Fruit fly (Drosophila melanogaster) whole organism, wandering third instar larva: Measurements from ENCODE around the gene Prp3.

Source experiments
- Abd-B ChIP-seq: fragments of >200 bp; optimal IDR thresholded peaks from 2 replicates; lab custom pipeline; 2017; ENCODE audit warnings: missing biosample characterization, missing genetic modification characterization
- CG32264 ChIP-seq: fragments of 200-800 bp; sonication (Bioruptor generic); optimal IDR thresholded peaks from 2 replicates; lab custom pipeline; 2016; ENCODE audit warnings: missing biosample characterization, missing genetic modification characterization
- CG9705 ChIP-seq: fragments of 200-800 bp; sonication (Bioruptor generic); optimal IDR thresholded peaks from 2 replicates; lab custom pipeline; 2018; ENCODE audit warnings: missing biosample characterization, mild to moderate bottlenecking, missing genetic modification characterization
- CrebA ChIP-seq: fragments of 200-800 bp; sonication (Bioruptor generic); optimal IDR thresholded peaks from 2 replicates; lab custom pipeline; 2016; ENCODE audit warnings: missing biosample characterization, mild to moderate bottlenecking, missing genetic modification characterization, borderline replicate concordance
- Dfd ChIP-seq: fragments of >200 bp; optimal IDR thresholded peaks from 2 replicates; lab custom pipeline; 2017; ENCODE audit warnings: missing biosample characterization, missing genetic modification characterization
- Dif ChIP-seq: fragments of 200-275, 200-300 bp; sonication (Bioruptor generic); optimal IDR thresholded peaks from 2 replicates; lab custom pipeline; 2018; ENCODE audit warnings: missing biosample characterization, missing genetic modification characterization; ENCODE audit not compliant: partially characterized antibody
- GATAd ChIP-seq: sonication (Bioruptor generic); optimal IDR thresholded peaks from 2 replicates; lab custom pipeline; 2016; ENCODE audit warnings: missing biosample characterization, missing genetic modification characterization
- HLH106 ChIP-seq: fragments of 200-800 bp; optimal IDR thresholded peaks from 3 replicates; lab custom pipeline; 2019; ENCODE audit warnings: missing biosample characterization, mild to moderate bottlenecking, missing genetic modification characterization, moderate library complexity
- Hnf4 ChIP-seq: fragments of 200-800 bp; sonication (Bioruptor generic); optimal IDR thresholded peaks from 2 replicates; lab custom pipeline; 2016; ENCODE audit warnings: missing biosample characterization, mild to moderate bottlenecking, missing genetic modification characterization
- Hr78 ChIP-seq: fragments of >200 bp; optimal IDR thresholded peaks from 2 replicates; lab custom pipeline; 2017; ENCODE audit warnings: missing biosample characterization, missing genetic modification characterization
- Hr83 ChIP-seq: fragments of 200-300 bp; sonication (Bioruptor generic); optimal IDR thresholded peaks from 2 replicates; lab custom pipeline; 2016; ENCODE audit warnings: missing biosample characterization, mild to moderate bottlenecking, missing genetic modification characterization, moderate library complexity; ENCODE audit not compliant: poor library complexity, severe bottlenecking
- Jra ChIP-seq: sonication (Bioruptor generic); optimal IDR thresholded peaks from 2 replicates; lab custom pipeline; 2016; ENCODE audit warnings: missing biosample characterization, missing genetic modification characterization
- Mio ChIP-seq: sonication (Bioruptor generic); optimal IDR thresholded peaks from 2 replicates; lab custom pipeline; 2016; ENCODE audit warnings: missing biosample characterization, missing genetic modification characterization
- Myc ChIP-seq: fragments of >200 bp; optimal IDR thresholded peaks from 2 replicates; lab custom pipeline; 2017
- N ChIP-seq: fragments of >200 bp; optimal IDR thresholded peaks from 2 replicates; lab custom pipeline; 2018; ENCODE audit warnings: missing biosample characterization, missing external identifiers, missing genetic modification characterization
- OdsH ChIP-seq: fragments of 200-800 bp; sonication (Bioruptor generic); optimal IDR thresholded peaks from 2 replicates; lab custom pipeline; 2016; ENCODE audit warnings: missing biosample characterization, mild to moderate bottlenecking, missing genetic modification characterization
- Rel ChIP-seq, 2 experiments: fragments of 200-800 bp; sonication (Bioruptor generic) in 1 of 2; optimal IDR thresholded peaks; 2 replicates in 1 of 2; 3 replicates in 1 of 2; lab custom pipeline; 2016 to 2019; ENCODE audit warnings: mild to moderate bottlenecking in 2 of 2, missing biosample characterization in 2 of 2, missing genetic modification characterization in 2 of 2, moderate library complexity in 1 of 2
- Sp1 ChIP-seq: fragments of 200-800 bp; sonication (Bioruptor generic); optimal IDR thresholded peaks from 3 replicates; lab custom pipeline; 2019; ENCODE audit warnings: missing biosample characterization, mild to moderate bottlenecking, missing genetic modification characterization, moderate library complexity
- Vsx2 ChIP-seq: fragments of 200-300, 225-300 bp; sonication (Bioruptor generic); optimal IDR thresholded peaks from 2 replicates; lab custom pipeline; 2018; ENCODE audit warnings: missing biosample characterization, missing genetic modification characterization; ENCODE audit not compliant: partially characterized antibody
- br ChIP-seq: fragments of 200-800 bp; sonication (Bioruptor generic); optimal IDR thresholded peaks from 2 replicates; lab custom pipeline; 2016; ENCODE audit warnings: missing biosample characterization, missing genetic modification characterization
- brk ChIP-seq: fragments of 200-800 bp; sonication (Bioruptor generic); optimal IDR thresholded peaks from 2 replicates; lab custom pipeline; 2016; ENCODE audit warnings: missing biosample characterization, mild to moderate bottlenecking, missing genetic modification characterization
- dl ChIP-seq, 2 experiments: fragments of 175-275, 200-275 bp in 1 of 2; fragments of 200-275 bp in 1 of 2; sonication (Bioruptor generic); optimal IDR thresholded peaks; lab custom pipeline; 2018; ENCODE audit warnings: mild to moderate bottlenecking in 2 of 2, missing biosample characterization in 2 of 2, missing genetic modification characterization in 2 of 2, moderate library complexity in 2 of 2; ENCODE audit not compliant: partially characterized antibody in 2 of 2, insufficient read depth in 1 of 2
- dmrt93B ChIP-seq: fragments of 200-800 bp; sonication (Bioruptor generic); optimal IDR thresholded peaks from 2 replicates; lab custom pipeline; 2018; ENCODE audit warnings: missing biosample characterization, mild to moderate bottlenecking, missing genetic modification characterization
- dsf ChIP-seq: sonication (Bioruptor generic); optimal IDR thresholded peaks from 2 replicates; lab custom pipeline; 2016; ENCODE audit warnings: missing biosample characterization, missing genetic modification characterization, borderline replicate concordance
- ey ChIP-seq: fragments of 200-800 bp; sonication (Bioruptor generic); optimal IDR thresholded peaks from 2 replicates; lab custom pipeline; 2016; ENCODE audit warnings: missing biosample characterization, missing genetic modification characterization
- foxo ChIP-seq, 2 experiments: fragments of 200-800 bp; sonication (Bioruptor generic); optimal IDR thresholded peaks; 2 replicates in 1 of 2; 3 replicates in 1 of 2; lab custom pipeline; 2016 to 2017; ENCODE audit warnings: missing biosample characterization in 2 of 2, missing genetic modification characterization in 2 of 2
- fru ChIP-seq: fragments of 200-800 bp; sonication (Bioruptor generic); optimal IDR thresholded peaks from 3 replicates; lab custom pipeline; 2016; ENCODE audit warnings: missing biosample characterization, mild to moderate bottlenecking, missing genetic modification characterization
- h ChIP-seq: fragments of 200-800 bp; sonication (Bioruptor generic); optimal IDR thresholded peaks from 3 replicates; lab custom pipeline; 2016; ENCODE audit warnings: missing biosample characterization, mild to moderate bottlenecking, missing genetic modification characterization
- jim ChIP-seq: fragments of 175-275, 200-325 bp; sonication (Bioruptor generic); optimal IDR thresholded peaks from 2 replicates; lab custom pipeline; 2016; ENCODE audit warnings: missing biosample characterization, mild to moderate bottlenecking, missing genetic modification characterization
- lola ChIP-seq: fragments of >200 bp; optimal IDR thresholded peaks from 2 replicates; lab custom pipeline; 2017; ENCODE audit warnings: missing biosample characterization, missing genetic modification characterization
- pan ChIP-seq: fragments of >200 bp; optimal IDR thresholded peaks from 2 replicates; lab custom pipeline; 2017
- psq ChIP-seq: fragments of 200-800 bp; sonication (Bioruptor generic); optimal IDR thresholded peaks from 3 replicates; lab custom pipeline; 2017; ENCODE audit warnings: missing biosample characterization, mild to moderate bottlenecking, missing genetic modification characterization, moderate library complexity
- rgr ChIP-seq: fragments of 200-800 bp; sonication (Bioruptor generic); optimal IDR thresholded peaks from 3 replicates; lab custom pipeline; 2016; ENCODE audit warnings: missing biosample characterization, mild to moderate bottlenecking, missing genetic modification characterization
- sage ChIP-seq: fragments of 200-800 bp; sonication (Bioruptor generic); optimal IDR thresholded peaks from 2 replicates; lab custom pipeline; 2016; ENCODE audit warnings: missing biosample characterization, mild to moderate bottlenecking, missing genetic modification characterization
- sv ChIP-seq: fragments of 200-800 bp; sonication (Bioruptor generic); optimal IDR thresholded peaks from 3 replicates; lab custom pipeline; 2016; ENCODE audit warnings: missing biosample characterization, missing genetic modification characterization
- tai ChIP-seq: sonication (Bioruptor generic); optimal IDR thresholded peaks from 2 replicates; lab custom pipeline; 2016; ENCODE audit warnings: missing biosample characterization, missing genetic modification characterization
- usp ChIP-seq: fragments of >200 bp; optimal IDR thresholded peaks from 2 replicates; lab custom pipeline; 2017; ENCODE audit warnings: missing biosample characterization, missing genetic modification characterization
- woc ChIP-seq: sonication (Bioruptor generic); optimal IDR thresholded peaks from 2 replicates; lab custom pipeline; 2016; ENCODE audit warnings: missing biosample characterization, mild to moderate bottlenecking, missing genetic modification characterization

Prp3 gene

dm6 chr3L:19870843-19871666, 39.0 kb upstream of the Prp3 start, which contains the start of the genes Rab8 and Usp32:
Gene Rab8, minus strand, starts transcription at chr3L:19871078.
Gene Usp32, plus strand, starts transcription at chr3L:19871139.
- TF ChIP-seq GATAd (GFP tag; lab: Kevin White, UChicago) (peak; percentile 43), sage (GFP tag; lab: Kevin White, UChicago) (no peak), Rel (GFP tag; optimal IDR thresholded peaks at IDR 0.05; lab: Kevin White, UChicago) (peak; percentile 7), Rel (tag; optimal IDR thresholded peaks at IDR 0.05; lab: Kevin White, UChicago) (peak; percentile 83), N (GFP tag; lab: Kevin White, UChicago) (no peak), Myc (lab: Kevin White, UChicago) (no peak), CrebA (GFP tag; lab: Kevin White, UChicago) (no peak), foxo (GFP tag; optimal IDR thresholded peaks at IDR 0.05; lab: Kevin White, UChicago) (peak; percentile 61 to 78), CG32264 (GFP tag; lab: Kevin White, UChicago) (peak; percentile 40), HLH106 (tag; lab: Kevin White, UChicago) (peak; percentile 69), ey (GFP tag; lab: Kevin White, UChicago) (peak; percentile 52), Hnf4 (peak; percentile 88), Abd-B (GFP tag; lab: Kevin White, UChicago) (no peak), pan (no peak), brk (GFP tag; lab: Kevin White, UChicago) (no peak), tai (GFP tag; lab: Kevin White, UChicago) (no peak), Hr83 (GFP tag; lab: Kevin White, UChicago) (peak; percentile 80), jim (GFP tag; lab: Kevin White, UChicago) (no peak), dl (GFP tag; optimal IDR thresholded peaks at IDR 0.05; lab: Kevin White, UChicago; ENCODE audit: insufficient read depth in 1 of 2, partially characterized antibody in 2 of 2) (no peak), h (peak; percentile 85), lola (GFP tag; lab: Kevin White, UChicago) (no peak), OdsH (GFP tag; lab: Kevin White, UChicago) (peak; percentile 73), Dfd (GFP tag; lab: Kevin White, UChicago) (no peak), Sp1 (GFP tag; lab: Kevin White, UChicago) (peak; percentile 78), br (GFP tag; lab: Kevin White, UChicago) (peak; percentile 76), fru (GFP tag; lab: Kevin White, UChicago) (peak; percentile 80), Jra (GFP tag; lab: Kevin White, UChicago) (peak; percentile 85), usp (GFP tag; lab: Kevin White, UChicago) (no peak), CG9705 (GFP tag; lab: Kevin White, UChicago) (peak; percentile 70), psq (GFP tag; lab: Kevin White, UChicago) (peak; percentile 90), Dif (no peak), woc (peak; percentile 42), Vsx2 (GFP tag; lab: Kevin White, UChicago) (peak; percentile 78), Hr78 (GFP tag; lab: Kevin White, UChicago) (no peak), dsf (GFP tag; lab: Kevin White, UChicago) (no peak), sv (peak; percentile 1), dmrt93B (GFP tag; lab: Kevin White, UChicago) (peak; percentile 40), rgr (GFP tag; lab: Kevin White, UChicago) (peak; percentile 82), Mio (GFP tag; lab: Kevin White, UChicago) (no peak)
- TF ChIP-seq, all 38 proteins: peak for 21

- no peak for TF ChIP-seq Rel (GFP tag; optimal IDR thresholded peaks at IDR 0.05; lab: Kevin White, UChicago)
- peak; percentile 15 for TF ChIP-seq Rel (tag; optimal IDR thresholded peaks at IDR 0.05; lab: Kevin White, UChicago)
- TF ChIP-seq Vsx2 (GFP tag; lab: Kevin White, UChicago) = no peak
Observed at dm6 chr3L:19871667-19871931, 38.5 kb upstream of the Prp3 start.
